Fruit fly (Drosophila melanogaster): ENCODE results near the gene ssp3.
A peak's percentile ranks its signal among the peaks of the same experiment; 100 is the strongest.

- TF ChIP-seq CG32006 (GFP tag; optimal IDR thresholded peaks at IDR 0.05) (peak; percentile 88), Hr39 (GFP tag; optimal IDR thresholded peaks at IDR 0.05) (peak; percentile 73), salr (GFP tag; optimal IDR thresholded peaks at IDR 0.05) (peak in 1 of 2 experiments; percentile 90)
Measured at dm6 chr2L:18948065-18948723, 4.4 kb upstream of the ssp3 start.
